Worm (Caenorhabditis elegans) whole organism, mixed stage, embryonic: ENCODE measurements around the gene fre-1.
A peak's percentile ranks its signal among the peaks of the same experiment; 100 is the strongest.

Experiments used
- M03D4.4 ChIP-seq: sonication (generic microtip); optimal IDR thresholded peaks from 2 replicates; lab custom pipeline; 2017; ENCODE audit warnings: mild to moderate bottlenecking, missing genetic modification characterization, missing compliant biosample characterization
- bed-3 ChIP-seq: fragments of 200-800 bp; sonication (Bioruptor generic); optimal IDR thresholded peaks from 3 replicates; lab custom pipeline; 2018; ENCODE audit warnings: mild to moderate bottlenecking, missing genetic modification characterization, moderate library complexity, missing compliant biosample characterization
- ceh-39 ChIP-seq: fragments of 150-350 bp; optimal IDR thresholded peaks from 2 replicates; lab custom pipeline; 2014; ENCODE audit warnings: missing biosample characterization, missing genetic modification characterization
- ceh-43 ChIP-seq: fragments of 200-800 bp; sonication (Bioruptor generic); optimal IDR thresholded peaks from 2 replicates; lab custom pipeline; 2018; ENCODE audit warnings: mild to moderate bottlenecking, missing genetic modification characterization, moderate library complexity, missing compliant biosample characterization
- ceh-83 ChIP-seq: fragments of 200-800 bp; sonication (Bioruptor generic); optimal IDR thresholded peaks from 2 replicates; lab custom pipeline; 2018; ENCODE audit warnings: mild to moderate bottlenecking, missing genetic modification characterization, missing compliant biosample characterization
- cnd-1 ChIP-seq: fragments of 200-800 bp; sonication (Bioruptor generic); optimal IDR thresholded peaks from 2 replicates; lab custom pipeline; 2018; ENCODE audit warnings: mild to moderate bottlenecking, missing genetic modification characterization, missing compliant biosample characterization
- elt-1 ChIP-seq: sonication (generic microtip); optimal IDR thresholded peaks from 2 replicates; lab custom pipeline; 2017; ENCODE audit warnings: missing genetic modification characterization, mild to moderate bottlenecking, missing compliant biosample characterization, antibody characterized with exemption, moderate library complexity, borderline replicate concordance; ENCODE audit not compliant: insufficient read depth
- elt-3 ChIP-seq: fragments of 150-350 bp; optimal IDR thresholded peaks from 2 replicates; lab custom pipeline; 2014; ENCODE audit warnings: missing biosample characterization, missing genetic modification characterization
- flh-1 ChIP-seq: fragments of 200-800 bp; sonication (Bioruptor generic); optimal IDR thresholded peaks from 2 replicates; lab custom pipeline; 2018; ENCODE audit warnings: mild to moderate bottlenecking, missing genetic modification characterization, moderate library complexity, missing compliant biosample characterization
- hlh-1 ChIP-seq: fragments of 150-350 bp; optimal IDR thresholded peaks from 2 replicates; lab custom pipeline; 2014; ENCODE audit warnings: missing biosample characterization, missing genetic modification reagents, missing genetic modification characterization
- lin-13 ChIP-seq: fragments of 150-350 bp; optimal IDR thresholded peaks from 2 replicates; lab custom pipeline; 2014; ENCODE audit warnings: missing biosample characterization, missing genetic modification characterization
- lin-32 ChIP-seq: fragments of 200-800 bp; sonication (Bioruptor generic); optimal IDR thresholded peaks from 2 replicates; lab custom pipeline; 2018; ENCODE audit warnings: mild to moderate bottlenecking, missing genetic modification characterization, missing compliant biosample characterization
- lsy-2 ChIP-seq: fragments of 150-350 bp; optimal IDR thresholded peaks from 2 replicates; lab custom pipeline; 2014; ENCODE audit warnings: missing biosample characterization, missing genetic modification characterization
- mab-5 ChIP-seq: fragments of 150-350 bp; optimal IDR thresholded peaks from 2 replicates; lab custom pipeline; 2014; ENCODE audit warnings: missing biosample characterization, missing genetic modification characterization
- mep-1 ChIP-seq: fragments of 150-350 bp; optimal IDR thresholded peaks from 2 replicates; lab custom pipeline; 2017; ENCODE audit warnings: missing biosample characterization, missing genetic modification reagents, missing genetic modification characterization, inconsistent platforms
- mls-2 ChIP-seq: sonication (generic microtip); optimal IDR thresholded peaks from 2 replicates; lab custom pipeline; 2016; ENCODE audit warnings: mild to moderate bottlenecking, missing genetic modification characterization, moderate library complexity, missing compliant biosample characterization
- nhr-12 ChIP-seq: fragments of 150-350 bp; optimal IDR thresholded peaks from 2 replicates; lab custom pipeline; 2014; ENCODE audit warnings: missing biosample characterization, missing genetic modification characterization
- nhr-2 ChIP-seq: fragments of 150-350 bp; optimal IDR thresholded peaks from 2 replicates; lab custom pipeline; 2014; ENCODE audit warnings: missing biosample characterization, missing genetic modification characterization
- nhr-237 ChIP-seq: fragments of 150-350 bp; optimal IDR thresholded peaks from 2 replicates; lab custom pipeline; 2014; ENCODE audit warnings: missing biosample characterization, missing genetic modification characterization
- nhr-28 ChIP-seq: fragments of 150-350 bp; optimal IDR thresholded peaks from 2 replicates; lab custom pipeline; 2014; ENCODE audit warnings: missing biosample characterization, missing genetic modification characterization
- pha-4 ChIP-seq: fragments of 150-350 bp; optimal IDR thresholded peaks from 2 replicates; lab custom pipeline; 2018; ENCODE audit warnings: missing biosample characterization, missing genetic modification reagents, missing genetic modification characterization
- sem-2 ChIP-seq: fragments of 200-800 bp; sonication (Bioruptor generic); optimal IDR thresholded peaks from 2 replicates; lab custom pipeline; 2018; ENCODE audit warnings: mild to moderate bottlenecking, missing genetic modification characterization, missing compliant biosample characterization
- snpc-4 ChIP-seq: fragments of 150-350 bp; optimal IDR thresholded peaks from 2 replicates; lab custom pipeline; 2014; ENCODE audit warnings: missing biosample characterization, missing genetic modification characterization
- sptf-1 ChIP-seq: sonication (generic microtip); optimal IDR thresholded peaks from 2 replicates; lab custom pipeline; 2017; ENCODE audit warnings: mild to moderate bottlenecking, missing genetic modification characterization, moderate library complexity, missing compliant biosample characterization
- unc-120 ChIP-seq: sonication (generic microtip); optimal IDR thresholded peaks from 2 replicates; lab custom pipeline; 2017; ENCODE audit warnings: missing genetic modification characterization, missing compliant biosample characterization; ENCODE audit not compliant: poor library complexity, severe bottlenecking
- unc-39 ChIP-seq: fragments of 150-350 bp; optimal IDR thresholded peaks from 2 replicates; lab custom pipeline; 2014; ENCODE audit warnings: missing biosample characterization, missing genetic modification characterization
- unc-62 ChIP-seq: fragments of 150-350 bp; optimal IDR thresholded peaks from 2 replicates; lab custom pipeline; 2014; ENCODE audit warnings: missing biosample characterization, missing genetic modification reagents, missing genetic modification characterization
- zip-8 ChIP-seq: fragments of 150-350 bp; optimal IDR thresholded peaks from 2 replicates; lab custom pipeline; 2014; ENCODE audit warnings: missing biosample characterization, missing genetic modification characterization

fre-1 gene

DNA sequence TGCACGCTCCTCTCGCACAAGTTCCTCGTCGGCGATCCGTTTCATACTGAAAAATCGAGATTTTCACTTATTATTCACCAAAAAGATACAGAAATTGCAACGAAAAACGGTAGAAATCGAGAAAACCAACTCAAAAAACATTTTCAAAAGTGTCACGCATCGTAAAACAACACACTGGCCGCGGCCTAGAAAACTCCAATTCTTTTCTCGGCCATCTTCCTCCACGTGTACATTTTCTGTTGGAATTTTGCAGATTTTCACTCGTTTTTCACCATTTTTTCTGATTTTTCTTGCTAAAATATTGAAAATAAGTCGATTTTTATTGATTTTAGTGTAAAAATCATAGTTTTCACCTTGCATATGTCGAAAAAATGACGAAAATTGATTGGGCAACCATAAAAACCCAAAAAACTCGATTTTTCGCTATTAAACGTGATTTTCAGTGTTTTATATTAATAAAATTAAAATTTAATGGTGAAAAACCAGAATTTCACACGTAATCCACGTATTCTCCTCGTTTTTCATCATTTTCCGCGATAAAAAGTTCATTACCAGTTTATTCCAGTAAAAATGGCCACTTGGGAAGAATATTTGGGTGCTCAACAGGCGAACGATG is 3.3 kb upstream of the fre-1 start, which contains the start of the genes dcs-1 and sec-23:
Gene dcs-1 (minus strand): TSS at position 46 of the 616 bp plus-strand sequence.
Gene sec-23 (plus strand): TSS at position 566 of the 616 bp plus-strand sequence.
- TF ChIP-seq sptf-1: peak; percentile 20
- TF ChIP-seq ceh-83 (GFP tag; lab: Kevin White, UChicago): no peak
- TF ChIP-seq, all 35 proteins: peak for 1

ce11 chrV:20074345-20074744 is 13.2 kb downstream of the fre-1 start:
- no peak for TF ChIP-seq nhr-28 (tag; lab: Kevin White, UChicago)
- no peak for TF ChIP-seq pha-4
- no peak for TF ChIP-seq elt-1 (tag; lab: Kevin White, UChicago)

ce11 chrV:20068389-20068788 is 19.1 kb downstream of the fre-1 start:
- TF ChIP-seq pha-4 (peak; percentile 40), zip-8 (tag; lab: Kevin White, UChicago) (no peak), lsy-2 (tag; lab: Kevin White, UChicago) (peak; percentile 88)
- TF ChIP-seq, all 35 proteins: peak for 2

- no peak for TF ChIP-seq unc-120 (tag; lab: Kevin White, UChicago)
- no peak for TF ChIP-seq lin-32 (GFP tag; lab: Kevin White, UChicago)
- no peak for TF ChIP-seq elt-3 (tag; lab: Kevin White, UChicago)
- TF ChIP-seq nhr-12 (tag; lab: Kevin White, UChicago): no peak
- peak; percentile 93 for TF ChIP-seq zip-8 (tag; lab: Kevin White, UChicago)
- no peak for TF ChIP-seq ceh-39
- peak; percentile 84 for TF ChIP-seq nhr-2 (tag; lab: Kevin White, UChicago)
- TF ChIP-seq ceh-83 (GFP tag; lab: Kevin White, UChicago): no peak
- TF ChIP-seq mep-1: no peak
- TF ChIP-seq lsy-2 (tag; lab: Kevin White, UChicago): no peak
- no peak for TF ChIP-seq lin-13 (tag; lab: Kevin White, UChicago)
- TF ChIP-seq M03D4.4 (tag; lab: Kevin White, UChicago): no peak
- peak; percentile 14 for TF ChIP-seq unc-62 (GFP tag; lab: Kevin White, UChicago)
- TF ChIP-seq snpc-4 (tag; lab: Kevin White, UChicago): no peak
- TF ChIP-seq hlh-1: no peak
- TF ChIP-seq mls-2: no peak
- no peak for TF ChIP-seq unc-39
- TF ChIP-seq cnd-1 (tag; lab: Kevin White, UChicago): no peak
Measured at ce11 chrV:20067075-20067474, 20.5 kb downstream of the fre-1 start.

DNA sequence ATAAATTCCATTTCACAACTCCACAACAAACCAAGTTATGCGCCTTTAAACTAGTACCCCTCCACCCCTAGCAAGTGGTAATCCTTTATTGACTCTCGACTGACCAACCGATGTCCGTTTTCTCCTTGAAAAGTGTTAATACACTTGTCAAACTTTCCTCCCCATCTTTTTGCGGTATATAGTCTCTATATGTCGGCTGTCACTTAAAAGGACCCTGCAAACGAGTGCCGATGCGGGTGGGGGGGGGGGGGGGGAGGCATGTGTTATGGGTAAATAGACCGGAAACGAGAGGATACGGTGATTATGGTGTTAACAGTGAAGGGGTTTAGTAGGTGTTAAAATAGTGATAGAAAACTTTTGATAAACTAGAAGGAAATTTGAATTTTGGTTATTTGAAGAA is 22.4 kb downstream of the fre-1 start:
- TF ChIP-seq ceh-43 (GFP tag; lab: Kevin White, UChicago) (no peak), cnd-1 (tag; lab: Kevin White, UChicago) (no peak), ceh-83 (GFP tag; lab: Kevin White, UChicago) (no peak), nhr-237 (tag; lab: Kevin White, UChicago) (no peak), ceh-39 (no peak), flh-1 (GFP tag; lab: Kevin White, UChicago) (no peak), bed-3 (GFP tag; lab: Kevin White, UChicago) (no peak), zip-8 (tag; lab: Kevin White, UChicago) (no peak), sem-2 (no peak), sptf-1 (no peak), nhr-2 (tag; lab: Kevin White, UChicago) (no peak)

DNA sequence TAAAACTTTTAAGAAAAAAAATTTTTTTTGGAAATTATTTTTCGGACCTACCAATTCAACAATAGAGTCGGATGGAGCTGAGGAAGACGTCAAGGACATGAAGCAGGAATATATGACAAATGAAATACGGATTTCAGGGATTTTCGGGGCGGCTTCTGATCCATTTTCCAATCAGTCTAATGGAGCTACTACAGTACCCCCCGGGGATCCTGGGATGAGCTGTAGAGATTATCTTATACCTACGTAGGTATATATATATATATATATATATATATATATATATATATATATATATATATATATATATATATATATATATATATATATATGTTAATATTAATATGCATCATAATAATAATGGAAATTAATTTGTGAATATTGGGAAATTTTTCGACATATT is 23.5 kb downstream of the fre-1 start, which contains the start of gene ttx-1:
Gene ttx-1 (minus strand): TSS at position 101 of the 400 bp plus-strand sequence.
- TF ChIP-seq ceh-83 (GFP tag; lab: Kevin White, UChicago) (no peak), mep-1 (no peak)

ce11 chrV:20061498-20061897 is 26.0 kb downstream of the fre-1 start:
- TF ChIP-seq unc-120 (tag; lab: Kevin White, UChicago): peak; percentile 1
- no peak for TF ChIP-seq bed-3 (GFP tag; lab: Kevin White, UChicago)
- TF ChIP-seq ceh-83 (GFP tag; lab: Kevin White, UChicago): peak; percentile 11
- TF ChIP-seq elt-1 (tag; lab: Kevin White, UChicago): no peak
- peak; percentile 70 for TF ChIP-seq lsy-2 (tag; lab: Kevin White, UChicago)
- TF ChIP-seq mab-5 (tag; lab: Kevin White, UChicago): no peak
- peak; percentile 2 for TF ChIP-seq sptf-1
- TF ChIP-seq mls-2: peak; percentile 74
